Fruit fly (Drosophila melanogaster) whole organism, prepupa: ENCODE data around the gene CG43332.

Experiments used
- CG10631 ChIP-seq: fragments of 200-800 bp; sonication (Bioruptor generic); optimal IDR thresholded peaks from 2 replicates; lab custom pipeline; 2016; ENCODE audit warnings: missing biosample characterization, missing genetic modification characterization
- CG11294 ChIP-seq: fragments of 200-800 bp; sonication (Bioruptor generic); IDR thresholded peaks from 2 replicates; pipeline ENCODE4 v1.3.6; 2022; ENCODE audit warnings: missing biosample characterization, missing genetic modification characterization
- CG3032 ChIP-seq: fragments of 200-800 bp; optimal IDR thresholded peaks from 2 replicates; lab custom pipeline; 2019; ENCODE audit warnings: missing biosample characterization, mild to moderate bottlenecking, missing genetic modification characterization, moderate library complexity
- CG31627 ChIP-seq: fragments of 200-800 bp; sonication (Bioruptor generic); optimal IDR thresholded peaks from 3 replicates; lab custom pipeline; 2016; ENCODE audit warnings: missing biosample characterization, missing genetic modification characterization
- CG32006 ChIP-seq: fragments of 200-800 bp; sonication (Bioruptor generic); optimal IDR thresholded peaks from 3 replicates; lab custom pipeline; 2017; ENCODE audit warnings: missing biosample characterization, mild to moderate bottlenecking, missing genetic modification characterization
- CG34406 ChIP-seq: fragments of 200-800 bp; sonication (Bioruptor generic); optimal IDR thresholded peaks from 3 replicates; lab custom pipeline; 2016; ENCODE audit warnings: missing biosample characterization, missing genetic modification characterization
- CG3919 ChIP-seq: fragments of 200-800 bp; sonication (Bioruptor generic); optimal IDR thresholded peaks from 3 replicates; lab custom pipeline; 2016; ENCODE audit warnings: missing biosample characterization, missing genetic modification characterization
- CG4318 ChIP-seq: fragments of 200-800 bp; sonication (Bioruptor generic); optimal IDR thresholded peaks from 3 replicates; lab custom pipeline; 2017; ENCODE audit warnings: missing biosample characterization, mild to moderate bottlenecking, missing genetic modification characterization
- CG6163 ChIP-seq: fragments of 200-800 bp; sonication (Bioruptor generic); IDR thresholded peaks from 3 replicates; pipeline ENCODE4 v1.3.6; 2022; ENCODE audit warnings: missing biosample characterization, missing genetic modification characterization
- CG6276 ChIP-seq: fragments of 200-800 bp; sonication (Bioruptor generic); optimal IDR thresholded peaks from 2 replicates; lab custom pipeline; 2017; ENCODE audit warnings: missing biosample characterization, mild to moderate bottlenecking, missing genetic modification characterization
- CG6792 ChIP-seq: fragments of 200-800 bp; sonication (Bioruptor generic); optimal IDR thresholded peaks from 3 replicates; lab custom pipeline; 2016; ENCODE audit warnings: missing biosample characterization, missing genetic modification characterization
- CG6808 ChIP-seq: fragments of 200-800 bp; sonication (Bioruptor generic); optimal IDR thresholded peaks from 3 replicates; lab custom pipeline; 2017; ENCODE audit warnings: missing biosample characterization, missing genetic modification characterization, mild to moderate bottlenecking, moderate library complexity, missing genetic modification reagents
- CG6854 ChIP-seq: fragments of 200-800 bp; sonication (Bioruptor generic); optimal IDR thresholded peaks from 2 replicates; lab custom pipeline; 2017; ENCODE audit warnings: missing biosample characterization, mild to moderate bottlenecking, missing genetic modification characterization
- CG7368 ChIP-seq: fragments of 200-800 bp; sonication (Bioruptor generic); optimal IDR thresholded peaks from 3 replicates; lab custom pipeline; 2016; ENCODE audit warnings: missing biosample characterization, missing genetic modification characterization
- CG8119 ChIP-seq: fragments of 200-800 bp; sonication (Bioruptor generic); IDR thresholded peaks from 3 replicates; pipeline ENCODE4 v1.3.6; 2022; ENCODE audit warnings: missing biosample characterization, missing genetic modification characterization
- CG8319 ChIP-seq: fragments of 200-800 bp; sonication (Bioruptor generic); optimal IDR thresholded peaks from 3 replicates; lab custom pipeline; 2016; ENCODE audit warnings: missing biosample characterization, missing genetic modification characterization
- CG8632 ChIP-seq: fragments of 200-800 bp; sonication (Bioruptor generic); optimal IDR thresholded peaks from 3 replicates; lab custom pipeline; 2016; ENCODE audit warnings: missing biosample characterization, missing genetic modification characterization
- Eip78C ChIP-seq: fragments of 200-800 bp; sonication (Bioruptor generic); peaks from one replicate; lab custom pipeline; 2016; ENCODE audit warnings: missing biosample characterization, missing genetic modification characterization
- Eip93F ChIP-seq: fragments of 200-800 bp; sonication (Bioruptor generic); optimal IDR thresholded peaks from 2 replicates; lab custom pipeline; 2016; ENCODE audit warnings: missing biosample characterization, mild to moderate bottlenecking, missing genetic modification characterization
- Ets21C ChIP-seq: fragments of 200-800 bp; sonication (Bioruptor generic); optimal IDR thresholded peaks from 3 replicates; lab custom pipeline; 2016; ENCODE audit warnings: missing biosample characterization, missing genetic modification characterization
- Gug ChIP-seq: fragments of 200-800 bp; sonication (Bioruptor generic); IDR thresholded peaks from 2 replicates; pipeline ENCODE4 v1.3.6; 2022; ENCODE audit warnings: missing biosample characterization, missing genetic modification characterization
- Hr39 ChIP-seq: fragments of 200-800 bp; sonication (Bioruptor generic); optimal IDR thresholded peaks from 2 replicates; lab custom pipeline; 2016; ENCODE audit warnings: missing biosample characterization, missing genetic modification characterization
- Hr4 ChIP-seq: fragments of 200-800 bp; sonication (Bioruptor generic); optimal IDR thresholded peaks from 3 replicates; lab custom pipeline; 2016; ENCODE audit warnings: missing biosample characterization, missing genetic modification characterization
- Lpt ChIP-seq: fragments of 200-800 bp; sonication (Bioruptor generic); optimal IDR thresholded peaks from 3 replicates; lab custom pipeline; 2016; ENCODE audit warnings: missing biosample characterization, missing genetic modification characterization
- Met ChIP-seq: fragments of 200-800 bp; sonication (Bioruptor generic); optimal IDR thresholded peaks from 3 replicates; lab custom pipeline; 2016; ENCODE audit warnings: missing biosample characterization, missing genetic modification characterization
- Sox102F ChIP-seq: fragments of 200-800 bp; sonication (Bioruptor generic); optimal IDR thresholded peaks from 2 replicates; lab custom pipeline; 2016; ENCODE audit warnings: missing biosample characterization, mild to moderate bottlenecking, missing genetic modification characterization
- Sox14 ChIP-seq: fragments of 200-800 bp; sonication (Bioruptor generic); optimal IDR thresholded peaks from 3 replicates; lab custom pipeline; 2016; ENCODE audit warnings: missing biosample characterization, missing genetic modification characterization
- achi ChIP-seq: fragments of 200-800 bp; sonication (Bioruptor generic); optimal IDR thresholded peaks from 3 replicates; lab custom pipeline; 2016; ENCODE audit warnings: missing biosample characterization, missing genetic modification characterization
- acj6 ChIP-seq: fragments of 200-800 bp; sonication (Bioruptor generic); optimal IDR thresholded peaks from 3 replicates; lab custom pipeline; 2016; ENCODE audit warnings: missing biosample characterization, missing genetic modification characterization
- cyc ChIP-seq: fragments of 200-800 bp; sonication (Bioruptor generic); optimal IDR thresholded peaks from 3 replicates; lab custom pipeline; 2016; ENCODE audit warnings: missing biosample characterization, missing genetic modification characterization
- fd59A ChIP-seq: fragments of 200-800 bp; sonication (Bioruptor generic); optimal IDR thresholded peaks from 2 replicates; lab custom pipeline; 2017; ENCODE audit warnings: missing biosample characterization, mild to moderate bottlenecking, missing genetic modification characterization, missing genetic modification reagents
- fkh ChIP-seq: fragments of 200-800 bp; sonication (Bioruptor generic); optimal IDR thresholded peaks from 3 replicates; lab custom pipeline; 2017; ENCODE audit warnings: missing biosample characterization, mild to moderate bottlenecking, missing genetic modification characterization, moderate library complexity
- lz ChIP-seq: fragments of 200-800 bp; sonication (Bioruptor generic); optimal IDR thresholded peaks from 3 replicates; lab custom pipeline; 2016; ENCODE audit warnings: missing biosample characterization, missing genetic modification characterization
- net ChIP-seq: fragments of 200-800 bp; sonication (Bioruptor generic); optimal IDR thresholded peaks from 3 replicates; lab custom pipeline; 2016; ENCODE audit warnings: missing biosample characterization, missing genetic modification characterization
- salr ChIP-seq, 2 experiments: fragments of 200-800 bp; sonication (Bioruptor generic); optimal IDR thresholded peaks; 3 replicates each; lab custom pipeline; 2016 to 2018; ENCODE audit warnings: missing biosample characterization in 2 of 2, missing genetic modification characterization in 2 of 2, mild to moderate bottlenecking in 1 of 2
- spab ChIP-seq: fragments of 200-800 bp; sonication (Bioruptor generic); optimal IDR thresholded peaks from 2 replicates; lab custom pipeline; 2017; ENCODE audit warnings: missing biosample characterization, mild to moderate bottlenecking, missing genetic modification characterization, missing genetic modification reagents
- svp ChIP-seq: fragments of 200-800 bp; sonication (Bioruptor generic); peaks from one replicate; lab custom pipeline; 2016; ENCODE audit warnings: missing biosample characterization, missing genetic modification characterization
- vri ChIP-seq: fragments of 200-800 bp; sonication (Bioruptor generic); optimal IDR thresholded peaks from 3 replicates; lab custom pipeline; 2016; ENCODE audit warnings: missing biosample characterization, mild to moderate bottlenecking, missing genetic modification characterization

Gene CG43332

DNA sequence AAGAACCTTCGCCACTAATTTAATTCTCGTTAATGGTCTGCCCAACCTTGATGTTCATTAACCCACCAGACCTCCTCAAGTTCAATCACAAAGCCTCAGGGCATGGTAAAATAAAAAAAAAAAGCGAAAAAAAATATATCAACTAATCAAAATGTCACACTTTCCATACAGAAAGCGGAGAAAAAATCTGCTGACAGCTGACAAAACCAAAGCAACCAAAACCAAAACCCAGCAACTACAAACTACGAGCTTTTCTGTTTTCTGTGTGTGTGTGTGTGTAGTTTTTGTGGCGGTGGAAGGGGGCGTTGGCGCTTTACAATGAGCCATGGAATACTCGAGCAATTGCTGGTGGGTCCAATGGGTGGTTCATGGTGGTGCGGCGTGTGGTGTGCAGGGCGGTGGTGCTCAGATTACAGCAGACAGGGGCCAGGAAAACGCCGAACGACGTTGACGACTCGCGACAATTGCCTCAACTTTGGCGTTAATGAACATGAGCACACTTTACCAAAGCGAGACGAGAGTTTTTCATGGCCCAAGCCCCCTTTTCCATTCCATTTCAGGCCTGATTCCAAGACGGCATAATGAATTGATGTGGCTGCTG lies 40.9 kb upstream of the CG43332 start (continued):
- no peak for TF ChIP-seq Lpt (GFP tag; lab: Kevin White, UChicago)
- no peak for TF ChIP-seq salr (GFP tag; optimal IDR thresholded peaks at IDR 0.05; lab: Kevin White, UChicago)
- TF ChIP-seq Ets21C (GFP tag; lab: Kevin White, UChicago), result no peak
- TF ChIP-seq Eip93F (GFP tag; lab: Kevin White, UChicago), result no peak
- no peak for TF ChIP-seq CG7368 (GFP tag; lab: Kevin White, UChicago)
- TF ChIP-seq CG6808, result no peak
- TF ChIP-seq Hr39 (GFP tag; lab: Kevin White, UChicago), result no peak
- TF ChIP-seq lz (GFP tag; lab: Kevin White, UChicago), result no peak
- TF ChIP-seq net, result no peak
- TF ChIP-seq CG6854 (GFP tag; lab: Kevin White, UChicago), result no peak
- no peak for TF ChIP-seq CG6276 (GFP tag; lab: Kevin White, UChicago)
- TF ChIP-seq CG3032 (tag; lab: Kevin White, UChicago), result no peak
- TF ChIP-seq acj6, result no peak
- peak; percentile 43 for TF ChIP-seq svp
- no peak for TF ChIP-seq CG6163 (GFP tag; lab: Robert Waterston, UW)
- no peak for TF ChIP-seq Met
- TF ChIP-seq Eip78C, result no peak
- TF ChIP-seq fd59A (GFP tag; lab: Kevin White, UChicago), result no peak
- TF ChIP-seq CG34406 (GFP tag; lab: Kevin White, UChicago), result no peak
- no peak for TF ChIP-seq Sox14 (GFP tag; lab: Kevin White, UChicago)
- no peak for TF ChIP-seq fkh (GFP tag; lab: Kevin White, UChicago)
- no peak for TF ChIP-seq cyc (GFP tag; lab: Kevin White, UChicago)
- no peak for TF ChIP-seq Hr4 (GFP tag; lab: Kevin White, UChicago)
- no peak for TF ChIP-seq CG3919
- no peak for TF ChIP-seq CG6792 (GFP tag; lab: Kevin White, UChicago)
- TF ChIP-seq CG8319 (GFP tag; lab: Kevin White, UChicago), result no peak
- no peak for TF ChIP-seq CG11294 (GFP tag; lab: Robert Waterston, UW)
- no peak for TF ChIP-seq CG8632 (GFP tag; lab: Kevin White, UChicago)

DNA sequence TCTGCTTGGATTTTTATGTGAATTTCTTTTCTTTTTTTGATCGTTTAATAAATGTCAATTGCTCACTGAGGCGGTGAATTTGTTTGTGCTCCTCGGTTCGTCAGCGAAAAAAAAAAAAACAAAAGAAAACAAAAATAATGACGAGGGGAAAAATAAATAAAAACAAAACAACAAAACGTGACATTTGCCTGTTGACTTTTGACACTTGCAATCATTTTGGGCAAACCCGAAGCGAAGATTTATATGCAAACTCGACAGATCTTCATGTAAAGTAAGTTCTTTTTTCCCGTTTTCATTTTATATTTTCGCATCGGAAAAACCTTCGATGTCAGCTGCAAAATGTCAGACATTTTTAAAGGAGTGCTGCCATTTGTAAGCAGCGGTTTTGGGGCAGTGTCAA lies 37.4 kb upstream of the CG43332 start:
- TF ChIP-seq Ets21C (GFP tag; lab: Kevin White, UChicago), result no peak
- peak; percentile 89 for TF ChIP-seq svp

DNA sequence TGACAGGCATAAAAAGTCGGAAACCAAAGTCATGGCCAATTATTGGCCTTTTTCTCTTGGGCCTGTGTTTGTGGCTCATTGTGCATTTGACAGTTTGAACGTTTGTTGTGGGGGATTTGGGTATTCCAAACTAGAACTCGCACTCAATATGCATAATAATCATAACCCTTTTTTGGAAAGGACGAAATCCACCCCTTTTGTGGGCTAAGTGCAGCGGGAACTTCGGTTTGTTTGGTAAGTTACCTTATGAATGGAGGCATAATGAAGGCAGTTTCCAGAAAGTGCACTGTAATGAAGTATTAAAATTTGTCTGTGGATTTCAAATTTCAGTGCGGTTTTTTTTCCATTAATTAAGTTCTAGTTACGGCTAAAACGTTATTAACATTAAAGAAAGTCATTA lies 35.3 kb upstream of the CG43332 start:
- TF ChIP-seq Hr4 (GFP tag; lab: Kevin White, UChicago) (peak; percentile 41), fkh (GFP tag; lab: Kevin White, UChicago) (no peak), svp (peak; percentile 46), CG3032 (tag; lab: Kevin White, UChicago) (no peak), salr (GFP tag; optimal IDR thresholded peaks at IDR 0.05; lab: Kevin White, UChicago) (peak in 1 of 2 experiments; percentile 31), Eip78C (peak; percentile 68), vri (GFP tag; lab: Kevin White, UChicago) (no peak), CG32006 (peak; percentile 36), CG6163 (GFP tag; lab: Robert Waterston, UW) (peak; percentile 34; the same call in 1 of the 3 replicates), CG10631 (GFP tag; lab: Kevin White, UChicago) (no peak), CG6854 (GFP tag; lab: Kevin White, UChicago) (no peak), acj6 (peak; percentile 21), Sox102F (GFP tag; lab: Kevin White, UChicago) (no peak), spab (GFP tag; lab: Kevin White, UChicago) (no peak), CG31627 (GFP tag; lab: Kevin White, UChicago) (peak; percentile 11), CG4318 (GFP tag; lab: Kevin White, UChicago) (no peak), Sox14 (GFP tag; lab: Kevin White, UChicago) (peak; percentile 10), CG8119 (GFP tag; lab: Robert Waterston, UW) (0 out of 3 replicates have a peak, but pooled peaks have one; percentile 37), Gug (GFP tag; lab: Robert Waterston, UW) (0 out of 2 replicates have a peak, but pooled peaks have one; percentile 33), achi (GFP tag; lab: Kevin White, UChicago) (peak; percentile 19)
